Worm (Caenorhabditis elegans): ENCODE results near the gene lgc-58.

DNA sequence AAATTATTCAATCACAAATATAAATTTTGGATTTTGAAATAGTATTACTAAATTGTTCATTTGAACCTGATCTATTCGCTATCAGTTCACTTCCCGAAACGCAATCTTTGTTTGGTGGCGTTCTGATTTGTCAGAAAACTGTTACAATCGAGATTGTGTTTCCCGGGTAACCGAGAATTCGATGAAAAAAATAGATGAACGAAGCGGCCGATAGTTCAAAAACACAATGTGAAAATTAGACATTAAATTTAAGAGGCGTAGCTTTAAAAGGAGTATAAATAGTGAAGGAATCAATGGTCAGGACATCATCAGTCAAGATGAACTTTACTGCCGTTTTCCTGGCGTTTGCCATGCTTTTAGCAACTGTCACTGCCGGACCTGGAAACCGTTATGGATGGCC is 10.5 kb downstream of the lgc-58 start, which contains the start of gene C45B2.1:
- no peak for TF ChIP-seq F39B2.1 (GFP tag; IDR thresholded peaks at IDR 0.05)
- TF ChIP-seq rec-8 (tag; optimal IDR thresholded peaks at IDR 0.05), result no peak
- TF ChIP-seq pha-4 (tag; optimal IDR thresholded peaks at IDR 0.05), result no peak
- no peak for TF ChIP-seq ceh-40 (GFP tag; IDR thresholded peaks at IDR 0.05)
- TF ChIP-seq madf-10 (tag; optimal IDR thresholded peaks at IDR 0.05), result no peak
- no peak for TF ChIP-seq snpc-4 (GFP tag; optimal IDR thresholded peaks at IDR 0.05)
- TF ChIP-seq snpc-4 (tag; optimal IDR thresholded peaks at IDR 0.05), result no peak
- no peak for TF ChIP-seq unc-62 (GFP tag; optimal IDR thresholded peaks at IDR 0.05)
- TF ChIP-seq ama-1 (optimal IDR thresholded peaks at IDR 0.05), result no peak
- no peak for TF ChIP-seq ama-1 (GFP tag; optimal IDR thresholded peaks at IDR 0.05)
- TF ChIP-seq Y79H2A.3 (GFP tag; conservative IDR thresholded peaks at IDR 0.05), result no peak
- no peak for TF ChIP-seq rcor-1 (GFP tag; IDR thresholded peaks at IDR 0.05)
- no peak for TF ChIP-seq chd-7 (tag; optimal IDR thresholded peaks at IDR 0.05)
- no peak for TF ChIP-seq let-607 (tag; optimal IDR thresholded peaks at IDR 0.05)
- no peak for TF ChIP-seq atf-7 (tag; optimal IDR thresholded peaks at IDR 0.05)

Data from whole organism, young adult.